Fruit fly (Drosophila melanogaster) whole organism, prepupa: ENCODE measurements around the gene CG14275.

Experiments
- Blimp-1 ChIP-seq: fragments of 200-800 bp; sonication (Bioruptor generic); optimal IDR thresholded peaks from 3 replicates; lab custom pipeline; 2017; ENCODE audit warnings: missing biosample characterization, missing genetic modification characterization, mild to moderate bottlenecking, moderate library complexity, missing genetic modification reagents
- CG10631 ChIP-seq: fragments of 200-800 bp; sonication (Bioruptor generic); optimal IDR thresholded peaks from 2 replicates; lab custom pipeline; 2016; ENCODE audit warnings: missing biosample characterization, missing genetic modification characterization
- CG11294 ChIP-seq: fragments of 200-800 bp; sonication (Bioruptor generic); IDR thresholded peaks from 2 replicates; pipeline ENCODE4 v1.3.6; 2022; ENCODE audit warnings: missing biosample characterization, missing genetic modification characterization
- CG11762 ChIP-seq: fragments of 200-800 bp; sonication (Bioruptor generic); optimal IDR thresholded peaks from 3 replicates; lab custom pipeline; 2016; ENCODE audit warnings: missing biosample characterization, missing genetic modification characterization; ENCODE audit not compliant: insufficient read depth
- CG11902 ChIP-seq: fragments of 200-800 bp; sonication (Bioruptor generic); optimal IDR thresholded peaks from 3 replicates; lab custom pipeline; 2016; ENCODE audit warnings: missing biosample characterization, missing genetic modification characterization
- CG15336 ChIP-seq: fragments of 200-800 bp; sonication (Bioruptor generic); IDR thresholded peaks from 2 replicates; pipeline ENCODE4 v1.3.6; 2022; ENCODE audit warnings: missing biosample characterization, missing genetic modification characterization
- CG1621 ChIP-seq: fragments of 200-800 bp; sonication (Bioruptor generic); optimal IDR thresholded peaks from 3 replicates; lab custom pipeline; 2018; ENCODE audit warnings: missing biosample characterization, mild to moderate bottlenecking, missing genetic modification characterization
- CG16779 ChIP-seq: fragments of 200-800 bp; sonication (Bioruptor generic); optimal IDR thresholded peaks from 3 replicates; lab custom pipeline; 2017; ENCODE audit warnings: missing biosample characterization, mild to moderate bottlenecking, missing genetic modification characterization
- CG3032 ChIP-seq: fragments of 200-800 bp; optimal IDR thresholded peaks from 2 replicates; lab custom pipeline; 2019; ENCODE audit warnings: missing biosample characterization, mild to moderate bottlenecking, missing genetic modification characterization, moderate library complexity
- CG32006 ChIP-seq: fragments of 200-800 bp; sonication (Bioruptor generic); optimal IDR thresholded peaks from 3 replicates; lab custom pipeline; 2017; ENCODE audit warnings: missing biosample characterization, mild to moderate bottlenecking, missing genetic modification characterization
- CG34406 ChIP-seq: fragments of 200-800 bp; sonication (Bioruptor generic); optimal IDR thresholded peaks from 3 replicates; lab custom pipeline; 2016; ENCODE audit warnings: missing biosample characterization, missing genetic modification characterization
- CG3919 ChIP-seq: fragments of 200-800 bp; sonication (Bioruptor generic); optimal IDR thresholded peaks from 3 replicates; lab custom pipeline; 2016; ENCODE audit warnings: missing biosample characterization, missing genetic modification characterization
- CG4318 ChIP-seq: fragments of 200-800 bp; sonication (Bioruptor generic); optimal IDR thresholded peaks from 3 replicates; lab custom pipeline; 2017; ENCODE audit warnings: missing biosample characterization, mild to moderate bottlenecking, missing genetic modification characterization
- CG6163 ChIP-seq: fragments of 200-800 bp; sonication (Bioruptor generic); IDR thresholded peaks from 3 replicates; pipeline ENCODE4 v1.3.6; 2022; ENCODE audit warnings: missing biosample characterization, missing genetic modification characterization
- CG6276 ChIP-seq: fragments of 200-800 bp; sonication (Bioruptor generic); optimal IDR thresholded peaks from 2 replicates; lab custom pipeline; 2017; ENCODE audit warnings: missing biosample characterization, mild to moderate bottlenecking, missing genetic modification characterization
- CG6792 ChIP-seq: fragments of 200-800 bp; sonication (Bioruptor generic); optimal IDR thresholded peaks from 3 replicates; lab custom pipeline; 2016; ENCODE audit warnings: missing biosample characterization, missing genetic modification characterization
- CG6808 ChIP-seq: fragments of 200-800 bp; sonication (Bioruptor generic); optimal IDR thresholded peaks from 3 replicates; lab custom pipeline; 2017; ENCODE audit warnings: missing biosample characterization, missing genetic modification characterization, mild to moderate bottlenecking, moderate library complexity, missing genetic modification reagents
- CG6854 ChIP-seq: fragments of 200-800 bp; sonication (Bioruptor generic); optimal IDR thresholded peaks from 2 replicates; lab custom pipeline; 2017; ENCODE audit warnings: missing biosample characterization, mild to moderate bottlenecking, missing genetic modification characterization
- CG7368 ChIP-seq: fragments of 200-800 bp; sonication (Bioruptor generic); optimal IDR thresholded peaks from 3 replicates; lab custom pipeline; 2016; ENCODE audit warnings: missing biosample characterization, missing genetic modification characterization
- CG8319 ChIP-seq: fragments of 200-800 bp; sonication (Bioruptor generic); optimal IDR thresholded peaks from 3 replicates; lab custom pipeline; 2016; ENCODE audit warnings: missing biosample characterization, missing genetic modification characterization
- CG8632 ChIP-seq: fragments of 200-800 bp; sonication (Bioruptor generic); optimal IDR thresholded peaks from 3 replicates; lab custom pipeline; 2016; ENCODE audit warnings: missing biosample characterization, missing genetic modification characterization
- Eip75B ChIP-seq: fragments of 200-800 bp; sonication (Bioruptor generic); optimal IDR thresholded peaks from 3 replicates; lab custom pipeline; 2016; ENCODE audit warnings: missing biosample characterization, missing genetic modification characterization
- Eip78C ChIP-seq: fragments of 200-800 bp; sonication (Bioruptor generic); peaks from one replicate; lab custom pipeline; 2016; ENCODE audit warnings: missing biosample characterization, missing genetic modification characterization
- Eip93F ChIP-seq: fragments of 200-800 bp; sonication (Bioruptor generic); optimal IDR thresholded peaks from 2 replicates; lab custom pipeline; 2016; ENCODE audit warnings: missing biosample characterization, mild to moderate bottlenecking, missing genetic modification characterization
- Ets21C ChIP-seq: fragments of 200-800 bp; sonication (Bioruptor generic); optimal IDR thresholded peaks from 3 replicates; lab custom pipeline; 2016; ENCODE audit warnings: missing biosample characterization, missing genetic modification characterization
- Ets96B ChIP-seq: fragments of 200-800 bp; optimal IDR thresholded peaks from 2 replicates; lab custom pipeline; 2019; ENCODE audit warnings: missing biosample characterization, mild to moderate bottlenecking, missing genetic modification characterization, moderate library complexity
- Hr38 ChIP-seq: sonication (Bioruptor generic); optimal IDR thresholded peaks from 2 replicates; lab custom pipeline; 2016; ENCODE audit warnings: missing biosample characterization, missing genetic modification characterization
- Hr39 ChIP-seq: fragments of 200-800 bp; sonication (Bioruptor generic); optimal IDR thresholded peaks from 2 replicates; lab custom pipeline; 2016; ENCODE audit warnings: missing biosample characterization, missing genetic modification characterization
- Hr4 ChIP-seq: fragments of 200-800 bp; sonication (Bioruptor generic); optimal IDR thresholded peaks from 3 replicates; lab custom pipeline; 2016; ENCODE audit warnings: missing biosample characterization, missing genetic modification characterization
- Met ChIP-seq: fragments of 200-800 bp; sonication (Bioruptor generic); optimal IDR thresholded peaks from 3 replicates; lab custom pipeline; 2016; ENCODE audit warnings: missing biosample characterization, missing genetic modification characterization
- Smox ChIP-seq: fragments of 200-800 bp; sonication (Bioruptor generic); optimal IDR thresholded peaks from 3 replicates; lab custom pipeline; 2016; ENCODE audit warnings: missing biosample characterization, missing genetic modification characterization
- Sox102F ChIP-seq: fragments of 200-800 bp; sonication (Bioruptor generic); optimal IDR thresholded peaks from 2 replicates; lab custom pipeline; 2016; ENCODE audit warnings: missing biosample characterization, mild to moderate bottlenecking, missing genetic modification characterization
- Sox14 ChIP-seq: fragments of 200-800 bp; sonication (Bioruptor generic); optimal IDR thresholded peaks from 3 replicates; lab custom pipeline; 2016; ENCODE audit warnings: missing biosample characterization, missing genetic modification characterization
- Sox15 ChIP-seq: fragments of 200-800 bp; sonication (Bioruptor generic); optimal IDR thresholded peaks from 3 replicates; lab custom pipeline; 2016; ENCODE audit warnings: missing biosample characterization, missing genetic modification characterization
- cyc ChIP-seq: fragments of 200-800 bp; sonication (Bioruptor generic); optimal IDR thresholded peaks from 3 replicates; lab custom pipeline; 2016; ENCODE audit warnings: missing biosample characterization, missing genetic modification characterization
- dac ChIP-seq: fragments of 200-800 bp; sonication (Bioruptor generic); optimal IDR thresholded peaks from 2 replicates; lab custom pipeline; 2017; ENCODE audit warnings: missing biosample characterization, mild to moderate bottlenecking, missing genetic modification characterization
- dsx ChIP-seq: fragments of 200-800 bp; optimal IDR thresholded peaks from 3 replicates; lab custom pipeline; 2019; ENCODE audit warnings: missing biosample characterization, mild to moderate bottlenecking, missing genetic modification characterization, moderate library complexity; ENCODE audit not compliant: poor library complexity, severe bottlenecking
- eg ChIP-seq: fragments of 200-800 bp; sonication (Bioruptor generic); IDR thresholded peaks from 3 replicates; pipeline ENCODE4 v1.3.6; 2022; ENCODE audit warnings: missing biosample characterization, missing genetic modification characterization
- fd59A ChIP-seq: fragments of 200-800 bp; sonication (Bioruptor generic); optimal IDR thresholded peaks from 2 replicates; lab custom pipeline; 2017; ENCODE audit warnings: missing biosample characterization, mild to moderate bottlenecking, missing genetic modification characterization, missing genetic modification reagents
- fd85E ChIP-seq: fragments of 200-800 bp; sonication (Bioruptor generic); optimal IDR thresholded peaks from 3 replicates; lab custom pipeline; 2016; ENCODE audit warnings: missing biosample characterization, missing genetic modification characterization
- lz ChIP-seq: fragments of 200-800 bp; sonication (Bioruptor generic); optimal IDR thresholded peaks from 3 replicates; lab custom pipeline; 2016; ENCODE audit warnings: missing biosample characterization, missing genetic modification characterization
- net ChIP-seq: fragments of 200-800 bp; sonication (Bioruptor generic); optimal IDR thresholded peaks from 3 replicates; lab custom pipeline; 2016; ENCODE audit warnings: missing biosample characterization, missing genetic modification characterization
- salr ChIP-seq, 2 experiments: fragments of 200-800 bp; sonication (Bioruptor generic); optimal IDR thresholded peaks; 3 replicates each; lab custom pipeline; 2016 to 2018; ENCODE audit warnings: missing biosample characterization in 2 of 2, missing genetic modification characterization in 2 of 2, mild to moderate bottlenecking in 1 of 2
- spab ChIP-seq: fragments of 200-800 bp; sonication (Bioruptor generic); optimal IDR thresholded peaks from 2 replicates; lab custom pipeline; 2017; ENCODE audit warnings: missing biosample characterization, mild to moderate bottlenecking, missing genetic modification characterization, missing genetic modification reagents
- ss ChIP-seq, 2 experiments: fragments of 200-800 bp; sonication (Bioruptor generic); optimal IDR thresholded peaks; 2 replicates in 1 of 2; 3 replicates in 1 of 2; lab custom pipeline; 2017 to 2018; ENCODE audit warnings: mild to moderate bottlenecking in 2 of 2, missing biosample characterization in 2 of 2, missing genetic modification characterization in 2 of 2, moderate library complexity in 1 of 2
- topi ChIP-seq: fragments of 200-800 bp; sonication (Bioruptor generic); optimal IDR thresholded peaks from 3 replicates; lab custom pipeline; 2016; ENCODE audit warnings: missing biosample characterization, missing genetic modification characterization
- vri ChIP-seq: fragments of 200-800 bp; sonication (Bioruptor generic); optimal IDR thresholded peaks from 3 replicates; lab custom pipeline; 2016; ENCODE audit warnings: missing biosample characterization, mild to moderate bottlenecking, missing genetic modification characterization

Gene CG14275

DNA sequence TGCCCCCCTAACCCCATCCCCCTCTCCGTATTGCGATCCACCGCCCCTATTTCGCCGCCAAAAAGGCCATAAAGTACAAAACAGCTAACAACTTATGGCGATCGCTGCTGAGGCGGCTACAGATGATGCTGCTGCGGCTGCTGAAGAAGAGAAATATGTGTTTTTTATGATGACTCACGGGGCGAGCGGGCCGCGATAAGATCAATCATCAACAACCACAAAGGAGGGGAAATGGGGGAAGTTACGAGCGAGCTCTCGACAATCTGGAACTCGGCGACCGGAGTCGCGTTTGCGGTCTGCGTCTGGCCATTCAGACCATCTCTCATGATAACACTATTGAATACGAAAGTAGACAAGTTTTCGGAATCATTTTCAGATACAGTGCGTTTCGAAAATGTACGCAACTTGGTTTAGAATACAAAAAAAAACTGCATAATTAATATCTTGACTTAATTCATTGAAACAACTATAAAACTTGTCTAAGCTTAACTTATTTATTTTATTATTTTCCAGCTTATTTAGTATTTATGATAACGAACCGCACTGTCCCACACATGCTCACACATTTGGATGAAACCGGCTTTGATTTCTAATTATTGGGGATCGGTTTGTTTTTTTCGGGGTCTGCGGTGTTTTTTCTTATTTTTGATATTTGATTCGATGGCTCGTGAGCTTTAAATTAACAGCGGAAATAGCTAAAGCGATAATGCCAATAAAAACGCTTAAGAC lies 34.9 kb upstream of the CG14275 start (continued):
- TF ChIP-seq salr (GFP tag; optimal IDR thresholded peaks at IDR 0.05; lab: Kevin White, UChicago) (peak in 1 of 2 experiments; percentile 56), lz (GFP tag; lab: Kevin White, UChicago) (peak; percentile 66), Hr4 (GFP tag; lab: Kevin White, UChicago) (peak; percentile 92), net (GFP tag; lab: Kevin White, UChicago) (peak; percentile 58), CG34406 (GFP tag; lab: Kevin White, UChicago) (peak; percentile 37), ss (GFP tag; optimal IDR thresholded peaks at IDR 0.05; lab: Kevin White, UChicago) (peak in 1 of 2 experiments; percentile 33), topi (peak; percentile 56), dsx (no peak), Sox15 (GFP tag; lab: Kevin White, UChicago) (peak; percentile 13), CG3032 (tag; lab: Kevin White, UChicago) (peak; percentile 28), fd85E (GFP tag; lab: Kevin White, UChicago) (no peak), Ets96B (tag; lab: Kevin White, UChicago) (peak; percentile 46), Sox102F (GFP tag; lab: Kevin White, UChicago) (peak; percentile 55), Hr39 (GFP tag; lab: Kevin White, UChicago) (peak; percentile 59), Smox (GFP tag; lab: Kevin White, UChicago) (peak; percentile 51), CG7368 (GFP tag; lab: Kevin White, UChicago) (no peak), CG16779 (tag; lab: Kevin White, UChicago) (peak; percentile 39), Eip78C (peak; percentile 92), CG15336 (GFP tag; lab: Robert Waterston, UW) (peak; percentile 95), CG6854 (GFP tag; lab: Kevin White, UChicago) (peak; percentile 5), CG32006 (GFP tag; lab: Kevin White, UChicago) (peak; percentile 92), CG6276 (GFP tag; lab: Kevin White, UChicago) (peak; percentile 90), Eip75B (GFP tag; lab: Kevin White, UChicago) (peak; percentile 74), CG1621 (tag; lab: Kevin White, UChicago) (peak; percentile 6), Met (GFP tag; lab: Kevin White, UChicago) (peak; percentile 54), Blimp-1 (GFP tag; lab: Kevin White, UChicago) (no peak), Eip93F (GFP tag; lab: Kevin White, UChicago) (no peak), CG8632 (peak; percentile 59), CG3919 (GFP tag; lab: Kevin White, UChicago) (peak; percentile 50)

- peak; percentile 29 for TF ChIP-seq Ets96B (tag; lab: Kevin White, UChicago)
- TF ChIP-seq CG8319 (GFP tag; lab: Kevin White, UChicago), result no peak
- no peak for TF ChIP-seq Blimp-1 (GFP tag; lab: Kevin White, UChicago)
- no peak for TF ChIP-seq fd59A (GFP tag; lab: Kevin White, UChicago)
- TF ChIP-seq CG6792 (GFP tag; lab: Kevin White, UChicago), result peak; percentile 13
- 0 out of 3 replicates have a peak, but pooled peaks have one; percentile 37 for TF ChIP-seq CG6163 (GFP tag; lab: Robert Waterston, UW)
- TF ChIP-seq Ets21C (GFP tag; lab: Kevin White, UChicago), result no peak
- no peak for TF ChIP-seq eg (GFP tag; lab: Robert Waterston, UW)
- TF ChIP-seq cyc (GFP tag; lab: Kevin White, UChicago), result no peak
- TF ChIP-seq CG6276 (GFP tag; lab: Kevin White, UChicago), result no peak
- no peak for TF ChIP-seq Hr38 (GFP tag; lab: Kevin White, UChicago)
- TF ChIP-seq CG10631 (GFP tag; lab: Kevin White, UChicago), result no peak
- TF ChIP-seq salr (GFP tag; optimal IDR thresholded peaks at IDR 0.05; lab: Kevin White, UChicago), result no peak
- TF ChIP-seq CG3919 (GFP tag; lab: Kevin White, UChicago), result no peak
- TF ChIP-seq CG6808, result no peak
- no peak for TF ChIP-seq CG7368 (GFP tag; lab: Kevin White, UChicago)
- no peak for TF ChIP-seq CG11762 (GFP tag; lab: Kevin White, UChicago)
- no peak for TF ChIP-seq dac (GFP tag; lab: Kevin White, UChicago)
- TF ChIP-seq Sox14 (GFP tag; lab: Kevin White, UChicago), result no peak
- peak; percentile 45 for TF ChIP-seq Eip75B (GFP tag; lab: Kevin White, UChicago)
- TF ChIP-seq net (GFP tag; lab: Kevin White, UChicago), result no peak
- peak; percentile 10 for TF ChIP-seq Met (GFP tag; lab: Kevin White, UChicago)
- no peak for TF ChIP-seq vri
- no peak for TF ChIP-seq CG11902 (GFP tag; lab: Kevin White, UChicago)
- TF ChIP-seq CG8632, result peak; percentile 39
- TF ChIP-seq CG4318, result no peak
- TF ChIP-seq CG32006 (GFP tag; lab: Kevin White, UChicago), result no peak
- no peak for TF ChIP-seq CG11294 (GFP tag; lab: Robert Waterston, UW)
- no peak for TF ChIP-seq spab (GFP tag; lab: Kevin White, UChicago)
- no peak for TF ChIP-seq CG3032 (tag; lab: Kevin White, UChicago)
- peak; percentile 63 for TF ChIP-seq Eip78C
Observed at dm6 chr2L:8293449-8293848, 33.8 kb upstream of the CG14275 start.
